Worm (Caenorhabditis elegans) whole organism, L3 larva: Measurements from ENCODE around the gene ZK757.1.

Source experiments
- elt-1 ChIP-seq: fragments of 150-350 bp; optimal IDR thresholded peaks from 2 replicates; lab custom pipeline; 2014; ENCODE audit warnings: missing biosample characterization, missing genetic modification characterization
- lin-39 ChIP-seq: fragments of 150-350 bp; optimal IDR thresholded peaks from 2 replicates; lab custom pipeline; 2018; ENCODE audit warnings: missing biosample characterization, missing genetic modification reagents, missing genetic modification characterization
- mdl-1 ChIP-seq: fragments of 150-350 bp; optimal IDR thresholded peaks from 2 replicates; lab custom pipeline; 2014; ENCODE audit warnings: missing biosample characterization, missing genetic modification characterization
- nfya-1 ChIP-seq: sonication (generic microtip); optimal IDR thresholded peaks from 2 replicates; lab custom pipeline; 2017; ENCODE audit warnings: missing genetic modification characterization, mild to moderate bottlenecking, missing compliant biosample characterization, antibody characterized with exemption, moderate library complexity; ENCODE audit not compliant: insufficient read depth
- nhr-11 ChIP-seq: fragments of 150-350 bp; optimal IDR thresholded peaks from 2 replicates; lab custom pipeline; 2014; ENCODE audit warnings: missing biosample characterization, missing genetic modification characterization
- nhr-23 ChIP-seq: fragments of 150-350 bp; optimal IDR thresholded peaks from 2 replicates; lab custom pipeline; 2014; ENCODE audit warnings: missing biosample characterization, missing genetic modification reagents, missing genetic modification characterization
- nhr-25 ChIP-seq: sonication (generic microtip); optimal IDR thresholded peaks from 2 replicates; lab custom pipeline; 2017; ENCODE audit warnings: missing biosample characterization, missing genetic modification characterization
- nhr-77 ChIP-seq: fragments of 150-350 bp; optimal IDR thresholded peaks from 2 replicates; lab custom pipeline; 2014; ENCODE audit warnings: missing biosample characterization, missing genetic modification characterization
- snpc-4 ChIP-seq: fragments of 150-350 bp; optimal IDR thresholded peaks from 2 replicates; lab custom pipeline; 2014; ENCODE audit warnings: missing biosample characterization, missing genetic modification characterization
- tbx-2 ChIP-seq: sonication (generic microtip); optimal IDR thresholded peaks from 2 replicates; lab custom pipeline; 2016; ENCODE audit warnings: mild to moderate bottlenecking, missing genetic modification characterization, missing compliant biosample characterization

DNA sequence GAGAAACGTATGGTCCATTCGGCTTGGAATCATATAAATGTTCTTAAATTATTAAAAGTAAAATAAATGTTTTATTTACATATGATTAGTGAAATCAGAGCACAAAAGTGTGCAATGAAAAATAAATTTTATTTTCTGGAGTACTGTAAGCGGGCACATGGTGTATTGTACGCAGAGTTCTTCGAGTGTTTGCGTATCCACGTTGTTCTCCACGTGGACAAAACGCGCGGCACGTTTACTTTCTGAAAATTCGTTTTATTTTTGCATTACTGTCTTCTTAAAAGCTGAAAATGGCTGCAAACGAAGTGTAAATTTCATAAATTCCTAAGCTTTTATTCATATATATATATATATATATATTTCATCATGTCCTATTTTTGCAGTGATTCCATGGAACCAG, 38.4 kb downstream of the ZK757.1 start:
- no peak for TF ChIP-seq snpc-4
- TF ChIP-seq mdl-1, result no peak
- TF ChIP-seq nhr-23 (tag; lab: Kevin White, UChicago), result no peak
- no peak for TF ChIP-seq tbx-2 (tag; lab: Kevin White, UChicago)
- no peak for TF ChIP-seq lin-39 (tag; lab: Kevin White, UChicago)
- no peak for TF ChIP-seq elt-1 (tag; lab: Kevin White, UChicago)
- no peak for TF ChIP-seq nfya-1 (tag; lab: Kevin White, UChicago)
- TF ChIP-seq nhr-11 (tag; lab: Kevin White, UChicago), result no peak
- no peak for TF ChIP-seq nhr-77 (tag; lab: Kevin White, UChicago)
- TF ChIP-seq nhr-25, result no peak
